Worm (Caenorhabditis elegans): ENCODE measurements around the gene ldb-1.

DNA sequence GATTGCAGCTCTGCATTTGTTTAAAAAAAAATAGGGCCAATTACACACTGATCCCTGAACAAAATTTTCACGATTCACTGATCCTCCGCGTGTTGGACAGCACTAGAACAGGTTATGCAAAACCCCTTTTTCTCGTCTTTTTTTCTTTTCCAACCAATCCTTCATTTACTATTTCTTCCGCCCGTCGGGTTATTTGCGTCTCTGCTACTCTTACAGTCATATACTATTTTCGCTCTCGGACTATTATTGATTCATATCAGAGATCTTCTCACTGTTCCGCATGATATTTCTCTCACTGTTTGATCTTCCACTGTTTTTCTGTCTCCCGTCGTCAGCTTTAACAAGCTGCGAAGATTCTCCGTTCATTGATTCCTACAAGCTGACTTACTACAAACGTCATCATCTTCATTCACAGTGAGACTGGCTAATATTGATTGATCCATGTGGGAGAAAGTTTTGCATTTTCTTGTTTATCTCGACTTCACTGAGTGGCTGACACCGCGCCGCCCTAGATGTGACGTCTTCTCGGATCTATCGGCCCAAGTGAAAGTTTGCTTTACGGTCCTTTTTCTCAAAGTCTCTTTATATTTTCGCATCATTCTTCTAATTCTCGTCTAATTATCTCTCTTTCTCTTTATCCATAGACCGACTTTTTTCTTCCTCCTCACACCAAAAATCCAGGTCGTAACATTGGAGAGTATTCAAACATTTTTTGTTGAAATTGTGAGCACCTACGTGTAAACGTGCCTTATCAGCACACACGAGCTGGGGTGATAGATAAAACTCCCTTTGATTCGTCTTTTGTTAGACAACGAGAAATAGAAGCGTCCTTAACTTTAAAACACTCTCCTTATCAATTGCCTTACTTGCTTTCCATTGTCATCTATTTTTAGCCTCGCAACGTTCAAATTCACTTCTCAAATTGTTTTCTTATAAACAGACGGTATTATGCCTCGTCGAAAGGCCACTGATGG lies 7.7 kb downstream of the ldb-1 start:
- TF ChIP-seq nhr-28 (tag; optimal IDR thresholded peaks at IDR 0.05) (no peak), mls-2 (tag; optimal IDR thresholded peaks at IDR 0.05) (no peak), nhr-76 (tag; optimal IDR thresholded peaks at IDR 0.05) (no peak), ces-1 (GFP tag; optimal IDR thresholded peaks at IDR 0.05) (no peak), elt-3 (tag; optimal IDR thresholded peaks at IDR 0.05) (no peak), zip-8 (tag; optimal IDR thresholded peaks at IDR 0.05) (no peak), unc-39 (tag; optimal IDR thresholded peaks at IDR 0.05) (no peak), unc-62 (GFP tag; optimal IDR thresholded peaks at IDR 0.05) (no peak)

Data from whole organism, mixed stage, embryonic.